Fruit fly (Drosophila melanogaster) whole organism, embryonic: ENCODE data around the gene cmb.

Source experiments
- Awh ChIP-seq: fragments of 200-800 bp; sonication (Bioruptor generic); IDR thresholded peaks from 2 replicates; pipeline ENCODE4, ENCODE4 v1.3.6; 2022; ENCODE audit warnings: missing biosample characterization, missing genetic modification characterization
- BEAF-32 ChIP-seq: fragments of 200-800 bp; sonication (Bioruptor generic); optimal IDR thresholded peaks from 3 replicates; lab custom pipeline; 2017; ENCODE audit warnings: missing biosample characterization, missing genetic modification characterization, mild to moderate bottlenecking, moderate library complexity, missing genetic modification reagents
- CG10366 ChIP-seq: fragments of 200-800 bp; sonication (Bioruptor generic); IDR thresholded peaks from 2 replicates; pipeline ENCODE4 v1.3.6; 2022; ENCODE audit warnings: missing biosample characterization, missing genetic modification characterization
- CG11504 ChIP-seq: fragments of 200-800 bp; sonication (Bioruptor generic); optimal IDR thresholded peaks from 3 replicates; lab custom pipeline; 2019; ENCODE audit warnings: missing biosample characterization, mild to moderate bottlenecking, missing genetic modification characterization, moderate library complexity
- CG12744 ChIP-seq: fragments of 200-800 bp; sonication (Bioruptor generic); optimal IDR thresholded peaks from 2 replicates; lab custom pipeline; 2016; ENCODE audit warnings: missing biosample characterization, missing genetic modification characterization
- CG13287 ChIP-seq: fragments of 200-800 bp; sonication (Bioruptor generic); IDR thresholded peaks from 2 replicates; pipeline ENCODE4 v1.3.6; 2022; ENCODE audit warnings: missing biosample characterization, missing genetic modification characterization; ENCODE audit not compliant: partially characterized antibody
- CG14014 ChIP-seq: fragments of 200-800 bp; sonication (Bioruptor generic); IDR thresholded peaks from 2 replicates; pipeline ENCODE4 v1.3.6; 2022; ENCODE audit warnings: missing biosample characterization, missing genetic modification characterization
- CG1603 ChIP-seq: fragments of 200-800 bp; sonication (Bioruptor generic); optimal IDR thresholded peaks from 2 replicates; lab custom pipeline; 2019; ENCODE audit warnings: missing biosample characterization, mild to moderate bottlenecking, missing genetic modification characterization, moderate library complexity
- CG16779 ChIP-seq: fragments of 200-800 bp; sonication (Bioruptor generic); IDR thresholded peaks from 2 replicates; pipeline ENCODE4 v1.3.6; 2022; ENCODE audit warnings: missing biosample characterization, missing genetic modification characterization
- CG16815 ChIP-seq: fragments of 200-800 bp; sonication (Bioruptor generic); optimal IDR thresholded peaks from 3 replicates; lab custom pipeline; 2017; ENCODE audit warnings: missing biosample characterization, mild to moderate bottlenecking, missing genetic modification characterization
- CG16863 ChIP-seq: fragments of 200-800 bp; sonication (Bioruptor generic); optimal IDR thresholded peaks from 3 replicates; lab custom pipeline; 2016; ENCODE audit warnings: missing biosample characterization, missing genetic modification characterization
- CG17328 ChIP-seq: fragments of 200-800 bp; sonication (Bioruptor generic); IDR thresholded peaks from 2 replicates; pipeline ENCODE4 v1.3.6; 2022; ENCODE audit warnings: missing biosample characterization, missing genetic modification characterization
- CG17385 ChIP-seq: fragments of 200-800 bp; sonication (Bioruptor generic); optimal IDR thresholded peaks from 3 replicates; lab custom pipeline; 2018; ENCODE audit warnings: missing biosample characterization, mild to moderate bottlenecking, missing genetic modification characterization
- CG18619 ChIP-seq: fragments of 200-800 bp; sonication (Bioruptor generic); optimal IDR thresholded peaks from 3 replicates; lab custom pipeline; 2017; ENCODE audit warnings: missing biosample characterization, mild to moderate bottlenecking, missing genetic modification characterization
- CG32532 ChIP-seq: fragments of 200-800 bp; sonication (Bioruptor generic); IDR thresholded peaks from 2 replicates; pipeline ENCODE4 v1.3.6; 2022; ENCODE audit warnings: missing biosample characterization, missing genetic modification characterization
- CG33213 ChIP-seq: fragments of 200-800 bp; sonication (Bioruptor generic); optimal IDR thresholded peaks from 3 replicates; lab custom pipeline; 2016; ENCODE audit warnings: missing biosample characterization, missing genetic modification characterization
- CG42726 ChIP-seq: fragments of 200-800 bp; sonication (Bioruptor generic); IDR thresholded peaks from 2 replicates; pipeline ENCODE4 v1.3.6; 2022; ENCODE audit warnings: missing biosample characterization, missing genetic modification characterization; ENCODE audit not compliant: partially characterized antibody
- CG6683 ChIP-seq: fragments of 200-800 bp; sonication (Bioruptor generic); optimal IDR thresholded peaks from 2 replicates; lab custom pipeline; 2017; ENCODE audit warnings: missing biosample characterization, mild to moderate bottlenecking, missing genetic modification characterization, missing genetic modification reagents
- CG8359 ChIP-seq: fragments of 200-800 bp; sonication (Bioruptor generic); optimal IDR thresholded peaks from 2 replicates; lab custom pipeline; 2017; ENCODE audit warnings: missing biosample characterization, mild to moderate bottlenecking, missing genetic modification characterization, borderline replicate concordance
- CG8765 ChIP-seq: fragments of 200-800 bp; sonication (Bioruptor generic); IDR thresholded peaks from 2 replicates; pipeline ENCODE4 v1.3.6; 2022; ENCODE audit warnings: missing biosample characterization, missing genetic modification characterization
- Dip3 ChIP-seq: fragments of 200-800 bp; sonication (Bioruptor generic); optimal IDR thresholded peaks from 3 replicates; lab custom pipeline; 2016; ENCODE audit warnings: missing biosample characterization, missing genetic modification characterization
- Dref ChIP-seq: fragments of 200-800 bp; sonication (Bioruptor generic); IDR thresholded peaks from 2 replicates; pipeline ENCODE4 v1.3.6; 2022; ENCODE audit warnings: missing biosample characterization, missing genetic modification characterization
- Gug ChIP-seq: fragments of 200-800 bp; sonication (Bioruptor generic); IDR thresholded peaks from 4 replicates; pipeline ENCODE4 v1.3.6; 2022; ENCODE audit warnings: missing biosample characterization, missing genetic modification characterization
- Hmx ChIP-seq: fragments of 200-800 bp; sonication (Bioruptor generic); optimal IDR thresholded peaks from 2 replicates; lab custom pipeline; 2016; ENCODE audit warnings: missing biosample characterization, missing genetic modification characterization
- MTF-1 ChIP-seq: fragments of 200-800 bp; sonication (Bioruptor generic); optimal IDR thresholded peaks from 2 replicates; lab custom pipeline; 2018; ENCODE audit warnings: missing biosample characterization, mild to moderate bottlenecking, missing genetic modification characterization, borderline replicate concordance
- Myb ChIP-seq: fragments of 200-800 bp; sonication (Bioruptor generic); optimal IDR thresholded peaks from 2 replicates; lab custom pipeline; 2016; ENCODE audit warnings: missing biosample characterization, missing genetic modification characterization
- Sry-δ ChIP-seq: fragments of 200-800 bp; sonication (Bioruptor generic); optimal IDR thresholded peaks from 2 replicates; lab custom pipeline; 2016; ENCODE audit warnings: missing biosample characterization, missing genetic modification characterization
- TFAM ChIP-seq: fragments of 200-800 bp; sonication (Bioruptor generic); optimal IDR thresholded peaks from 2 replicates; lab custom pipeline; 2017; ENCODE audit warnings: missing biosample characterization, missing genetic modification characterization, inconsistent platforms
- Xrp1 ChIP-seq: fragments of 200-800 bp; sonication (Bioruptor generic); IDR thresholded peaks from 2 replicates; pipeline ENCODE4 v1.3.6; 2022; ENCODE audit warnings: missing biosample characterization, missing genetic modification characterization
- chif ChIP-seq, 2 experiments: fragments of 200-800 bp; sonication (Bioruptor generic); optimal IDR thresholded peaks; 3 replicates each; lab custom pipeline; 2016; ENCODE audit warnings: missing biosample characterization in 2 of 2, missing genetic modification characterization in 2 of 2
- ci ChIP-seq: fragments of 200-800 bp; sonication (Bioruptor generic); IDR thresholded peaks from 3 replicates; pipeline ENCODE4 v1.3.6; 2022; ENCODE audit warnings: missing biosample characterization, missing genetic modification characterization
- crc ChIP-seq: fragments of 200-800 bp; sonication (Bioruptor generic); optimal IDR thresholded peaks from 2 replicates; lab custom pipeline; 2016; ENCODE audit warnings: missing biosample characterization, missing genetic modification characterization
- crol ChIP-seq: fragments of 200-800 bp; sonication (Bioruptor generic); IDR thresholded peaks from 2 replicates; pipeline ENCODE4 v1.3.6; 2022; ENCODE audit warnings: missing biosample characterization, missing genetic modification characterization
- dan ChIP-seq: fragments of 200-800 bp; sonication (Bioruptor generic); IDR thresholded peaks from 2 replicates; pipeline ENCODE4 v1.3.6; 2022; ENCODE audit warnings: missing biosample characterization, missing genetic modification characterization
- dmrt11E ChIP-seq: fragments of 200-800 bp; sonication (Bioruptor generic); optimal IDR thresholded peaks from 3 replicates; lab custom pipeline; 2018; ENCODE audit warnings: missing biosample characterization, mild to moderate bottlenecking, missing genetic modification characterization, moderate library complexity
- dpn ChIP-seq, 2 experiments: fragments of 200-800 bp; sonication (Bioruptor generic); optimal IDR thresholded peaks; 3 replicates each; lab custom pipeline; 2016; ENCODE audit warnings: missing biosample characterization in 2 of 2, missing genetic modification characterization in 2 of 2
- fd3F ChIP-seq: fragments of 200-800 bp; sonication (Bioruptor generic); optimal IDR thresholded peaks from 2 replicates; lab custom pipeline; 2018; ENCODE audit warnings: missing biosample characterization, mild to moderate bottlenecking, missing genetic modification characterization, moderate library complexity
- gce ChIP-seq: fragments of 200-800 bp; sonication (Bioruptor generic); IDR thresholded peaks from 3 replicates; pipeline ENCODE4 v1.3.6; 2022; ENCODE audit warnings: missing biosample characterization, missing genetic modification characterization
- nmo ChIP-seq: fragments of 200-800 bp; sonication (Bioruptor generic); optimal IDR thresholded peaks from 2 replicates; lab custom pipeline; 2018; ENCODE audit warnings: missing biosample characterization, mild to moderate bottlenecking, missing genetic modification characterization, moderate library complexity
- pan ChIP-seq, 4 experiments: fragments of >200 bp in 3 of 4; fragments of 200-800 bp in 1 of 4; sonication (Bioruptor generic) in 1 of 4; optimal IDR thresholded peaks in 3 of 4; IDR thresholded peaks in 1 of 4; 2 replicates each; pipeline versions ENCODE4 v1.3.6 to Lab custom; 2017 to 2022; ENCODE audit warnings: missing biosample characterization in 2 of 4, missing genetic modification characterization in 2 of 4, mixed read lengths in 1 of 4
- phol ChIP-seq: fragments of 200-800 bp; sonication (Bioruptor generic); optimal IDR thresholded peaks from 3 replicates; lab custom pipeline; 2018; ENCODE audit warnings: missing biosample characterization, mild to moderate bottlenecking, missing genetic modification characterization, moderate library complexity
- pita ChIP-seq: fragments of 200-800 bp; sonication (Bioruptor generic); optimal IDR thresholded peaks from 2 replicates; lab custom pipeline; 2017; ENCODE audit warnings: missing biosample characterization, mild to moderate bottlenecking, missing genetic modification characterization
- pum ChIP-seq: fragments of 200-800 bp; sonication (Bioruptor generic); optimal IDR thresholded peaks from 2 replicates; lab custom pipeline; 2016; ENCODE audit warnings: missing biosample characterization, missing genetic modification characterization
- salm ChIP-seq: fragments of 200-800 bp; sonication (Bioruptor generic); optimal IDR thresholded peaks from 2 replicates; lab custom pipeline; 2018; ENCODE audit warnings: missing biosample characterization, mild to moderate bottlenecking, missing genetic modification characterization
- sens-2 ChIP-seq: fragments of 200-800 bp; sonication (Bioruptor generic); IDR thresholded peaks from 2 replicates; pipeline ENCODE4 v1.3.6; 2022; ENCODE audit warnings: missing biosample characterization, missing genetic modification characterization
- stwl ChIP-seq: fragments of 200-800 bp; sonication (Bioruptor generic); optimal IDR thresholded peaks from 3 replicates; lab custom pipeline; 2018; ENCODE audit warnings: missing biosample characterization, mild to moderate bottlenecking, missing genetic modification characterization, moderate library complexity
- sug ChIP-seq: fragments of 200-800 bp; optimal IDR thresholded peaks from 2 replicates; lab custom pipeline; 2019; ENCODE audit warnings: missing biosample characterization, mild to moderate bottlenecking, missing genetic modification characterization, moderate library complexity
- tgo ChIP-seq: fragments of 200-800 bp; sonication (Bioruptor generic); IDR thresholded peaks from 3 replicates; pipeline ENCODE4 v1.3.6; 2022; ENCODE audit warnings: missing biosample characterization, missing genetic modification characterization
- toy ChIP-seq: fragments of 200-800 bp; sonication (Bioruptor generic); IDR thresholded peaks from 2 replicates; pipeline ENCODE4 v1.3.6; 2022; ENCODE audit warnings: missing biosample characterization, missing genetic modification characterization
- tx ChIP-seq: fragments of 200-800 bp; sonication (Bioruptor generic); optimal IDR thresholded peaks from 2 replicates; lab custom pipeline; 2016; ENCODE audit warnings: missing biosample characterization, missing genetic modification characterization
- zfh2 ChIP-seq: fragments of 200-800 bp; sonication (Bioruptor generic); optimal IDR thresholded peaks from 2 replicates; lab custom pipeline; 2016; ENCODE audit warnings: missing biosample characterization, missing genetic modification characterization

cmb gene

DNA sequence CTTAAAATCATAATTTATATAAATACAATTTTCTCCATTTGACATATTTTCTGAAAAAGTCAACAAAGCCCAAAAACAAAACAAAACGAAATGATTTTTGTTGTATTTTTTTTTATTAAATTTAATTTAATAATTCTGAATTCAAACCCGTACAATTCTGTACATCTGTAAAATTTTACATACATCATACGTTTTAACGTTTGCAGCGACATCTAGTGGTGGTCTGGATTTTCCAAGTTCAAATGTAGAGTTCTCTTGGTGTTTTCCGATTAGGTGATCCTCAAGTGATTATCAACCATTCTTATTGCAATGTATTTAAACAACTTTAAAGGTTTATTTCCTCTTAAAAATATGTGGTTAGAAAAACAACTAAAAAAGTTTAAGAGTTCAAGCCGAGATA, 31.4 kb upstream of the cmb start (continued):
- TF ChIP-seq CG16863 (GFP tag; lab: Kevin White, UChicago): peak; percentile 8
- TF ChIP-seq crol (GFP tag; lab: Robert Waterston, UW): no peak
- no peak for TF ChIP-seq sens-2
- TF ChIP-seq tgo (GFP tag; lab: Robert Waterston, UW): 0 out of 3 replicates have a peak, but pooled peaks have one; percentile 23
- no peak for TF ChIP-seq Dref (GFP tag; lab: Robert Waterston, UW)
- TF ChIP-seq CG10366 (GFP tag; lab: Robert Waterston, UW): no peak
- TF ChIP-seq dmrt11E (tag; lab: Kevin White, UChicago): peak; percentile 19
- TF ChIP-seq dpn (GFP tag; optimal IDR thresholded peaks at IDR 0.05; lab: Kevin White, UChicago): peak; percentile 24 to 63
- no peak for TF ChIP-seq CG6683 (GFP tag; lab: Kevin White, UChicago)
- TF ChIP-seq salm: no peak
- peak; percentile 61 for TF ChIP-seq stwl (tag; lab: Kevin White, UChicago)
- TF ChIP-seq chif (GFP tag; optimal IDR thresholded peaks at IDR 0.05; lab: Kevin White, UChicago): peak in 1 of 2 experiments; percentile 66
- no peak for TF ChIP-seq dan
- no peak for TF ChIP-seq CG16815 (GFP tag; lab: Kevin White, UChicago)
- TF ChIP-seq CG32532: peak; percentile 59; the same call in 1 of the 2 replicates
- TF ChIP-seq gce (GFP tag; lab: Robert Waterston, UW): no peak
- TF ChIP-seq Xrp1 (GFP tag; lab: Robert Waterston, UW): no peak
- no peak for TF ChIP-seq crc (GFP tag; lab: Kevin White, UChicago)
- no peak for TF ChIP-seq CG12744
- TF ChIP-seq CG8765: no peak
- TF ChIP-seq Hmx (GFP tag; lab: Kevin White, UChicago): no peak
- peak; percentile 58 for TF ChIP-seq nmo (GFP tag; lab: Kevin White, UChicago)
- TF ChIP-seq pum (GFP tag; lab: Kevin White, UChicago): peak; percentile 11
- TF ChIP-seq Gug: 0 out of 4 replicates have a peak, but pooled peaks have one; percentile 16
- peak; percentile 49 for TF ChIP-seq CG1603 (tag; lab: Kevin White, UChicago)
- TF ChIP-seq Myb (GFP tag; lab: Kevin White, UChicago): peak; percentile 2
- TF ChIP-seq Awh (GFP tag; lab: Robert Waterston, UW): no peak
- TF ChIP-seq pita (GFP tag; lab: Kevin White, UChicago): peak; percentile 50
- no peak for TF ChIP-seq CG16779 (GFP tag; lab: Robert Waterston, UW)
- TF ChIP-seq CG33213: peak; percentile 49
- TF ChIP-seq CG13287 (GFP tag; lab: Robert Waterston, UW): no peak
- TF ChIP-seq TFAM: no peak
- no peak for TF ChIP-seq pan (optimal IDR thresholded peaks at IDR 0.05; lab: Kevin White, UChicago)
- no peak for TF ChIP-seq pan (GFP tag; optimal IDR thresholded peaks at IDR 0.05 in 1 of 2, IDR thresholded peaks at IDR 0.05 in 1 of 2)
- TF ChIP-seq toy (GFP tag; lab: Robert Waterston, UW): no peak
- peak; percentile 44 for TF ChIP-seq CG11504 (tag; lab: Kevin White, UChicago)
- TF ChIP-seq CG14014 (GFP tag; lab: Robert Waterston, UW): no peak
- TF ChIP-seq CG17385 (GFP tag; lab: Kevin White, UChicago): no peak
- no peak for TF ChIP-seq BEAF-32 (GFP tag; lab: Kevin White, UChicago)
- no peak for TF ChIP-seq CG8359
- TF ChIP-seq fd3F (GFP tag; lab: Kevin White, UChicago): peak; percentile 33
- TF ChIP-seq zfh2 (GFP tag; lab: Kevin White, UChicago): no peak
- TF ChIP-seq tx (GFP tag; lab: Kevin White, UChicago): no peak
- no peak for TF ChIP-seq MTF-1 (GFP tag; lab: Kevin White, UChicago)
- TF ChIP-seq CG42726 (GFP tag; lab: Robert Waterston, UW): no peak; the same call in 1 of the 2 replicates
- TF ChIP-seq ci (GFP tag; lab: Robert Waterston, UW): no peak; the same call in 2 of the 3 replicates
- no peak for TF ChIP-seq CG17328 (GFP tag; lab: Robert Waterston, UW)
- peak; percentile 14 for TF ChIP-seq Dip3 (GFP tag; lab: Kevin White, UChicago)
- peak; percentile 42 for TF ChIP-seq phol
- TF ChIP-seq sug (tag; lab: Kevin White, UChicago): peak; percentile 29
- no peak for TF ChIP-seq CG18619 (GFP tag; lab: Kevin White, UChicago)
- TF ChIP-seq Sry-δ (GFP tag; lab: Kevin White, UChicago): peak; percentile 7
